Fruit fly (Drosophila melanogaster) whole organism, embryonic: ENCODE measurements around the gene Pdi.

Experiments used
- Blimp-1 ChIP-seq: fragments of 200-800 bp; sonication (Bioruptor generic); optimal IDR thresholded peaks from 3 replicates; lab custom pipeline; 2018; ENCODE audit warnings: missing biosample characterization, missing genetic modification characterization, mild to moderate bottlenecking, moderate library complexity, missing genetic modification reagents
- CG10267 ChIP-seq: fragments of 200-800 bp; sonication (Bioruptor generic); optimal IDR thresholded peaks from 2 replicates; lab custom pipeline; 2018; ENCODE audit warnings: missing biosample characterization, mild to moderate bottlenecking, missing genetic modification characterization, moderate library complexity
- CG10979 ChIP-seq: fragments of 200-800 bp; sonication (Bioruptor generic); optimal IDR thresholded peaks from 2 replicates; lab custom pipeline; 2018; ENCODE audit warnings: missing biosample characterization, mild to moderate bottlenecking, missing genetic modification characterization, moderate library complexity
- CG12219 ChIP-seq: fragments of 200-800 bp; sonication (Bioruptor generic); optimal IDR thresholded peaks from 3 replicates; lab custom pipeline; 2018; ENCODE audit warnings: missing biosample characterization, mild to moderate bottlenecking, missing genetic modification characterization
- CG13296 ChIP-seq: fragments of 200-800 bp; sonication (Bioruptor generic); optimal IDR thresholded peaks from 3 replicates; lab custom pipeline; 2018; ENCODE audit warnings: missing biosample characterization, mild to moderate bottlenecking, missing genetic modification characterization
- CG13424 ChIP-seq: fragments of 200-800 bp; sonication (Bioruptor generic); optimal IDR thresholded peaks from 2 replicates; lab custom pipeline; 2019; ENCODE audit warnings: missing biosample characterization, mild to moderate bottlenecking, missing genetic modification characterization, moderate library complexity
- CG13775 ChIP-seq: fragments of 200-800 bp; sonication (Bioruptor generic); optimal IDR thresholded peaks from 3 replicates; lab custom pipeline; 2017; ENCODE audit warnings: missing biosample characterization, mild to moderate bottlenecking, missing genetic modification characterization
- CG15696 ChIP-seq: fragments of 200-800 bp; sonication (Bioruptor generic); optimal IDR thresholded peaks from 2 replicates; lab custom pipeline; 2019; ENCODE audit warnings: missing biosample characterization, mild to moderate bottlenecking, missing genetic modification characterization, moderate library complexity
- CG17359 ChIP-seq: fragments of 200-800 bp; sonication (Bioruptor generic); optimal IDR thresholded peaks from 3 replicates; lab custom pipeline; 2018; ENCODE audit warnings: missing biosample characterization, mild to moderate bottlenecking, missing genetic modification characterization, moderate library complexity
- CG17385 ChIP-seq: fragments of 200-800 bp; sonication (Bioruptor generic); optimal IDR thresholded peaks from 3 replicates; lab custom pipeline; 2018; ENCODE audit warnings: missing biosample characterization, mild to moderate bottlenecking, missing genetic modification characterization
- CG17829 ChIP-seq: fragments of 200-800 bp; optimal IDR thresholded peaks from 2 replicates; lab custom pipeline; 2019; ENCODE audit warnings: missing biosample characterization, mild to moderate bottlenecking, missing genetic modification characterization, moderate library complexity
- CG2712 ChIP-seq: fragments of 200-800 bp; optimal IDR thresholded peaks from 3 replicates; lab custom pipeline; 2019; ENCODE audit warnings: missing biosample characterization, mild to moderate bottlenecking, missing genetic modification characterization, moderate library complexity
- CG31441 ChIP-seq: fragments of 200-800 bp; sonication (Bioruptor generic); IDR thresholded peaks from 2 replicates; pipeline ENCODE4 v1.3.6; 2022; ENCODE audit warnings: missing biosample characterization, missing genetic modification characterization
- CG7372 ChIP-seq: fragments of 200-800 bp; sonication (Bioruptor generic); IDR thresholded peaks from 2 replicates; pipeline ENCODE4 v1.3.6; 2022; ENCODE audit warnings: missing biosample characterization, missing genetic modification characterization
- CG7839 ChIP-seq: fragments of 200-800 bp; sonication (Bioruptor generic); optimal IDR thresholded peaks from 3 replicates; lab custom pipeline; 2018; ENCODE audit warnings: missing biosample characterization, mild to moderate bottlenecking, missing genetic modification characterization, moderate library complexity
- CG8924 ChIP-seq: fragments of 200-800 bp; optimal IDR thresholded peaks from 3 replicates; lab custom pipeline; 2019; ENCODE audit warnings: missing biosample characterization, mild to moderate bottlenecking, missing genetic modification characterization, moderate library complexity
- CoRest ChIP-seq: fragments of 200-800 bp; sonication (Bioruptor generic); optimal IDR thresholded peaks from 3 replicates; lab custom pipeline; 2018; ENCODE audit warnings: missing biosample characterization, mild to moderate bottlenecking, missing genetic modification characterization, moderate library complexity
- CrebB ChIP-seq: fragments of 200-800 bp; sonication (Bioruptor generic); optimal IDR thresholded peaks from 3 replicates; lab custom pipeline; 2018; ENCODE audit warnings: missing biosample characterization, mild to moderate bottlenecking, missing genetic modification characterization
- Drgx ChIP-seq: fragments of 200-800 bp; sonication (Bioruptor generic); IDR thresholded peaks from 2 replicates; pipeline ENCODE4 v1.3.6; 2022; ENCODE audit warnings: missing biosample characterization, missing genetic modification characterization
- Eip74EF ChIP-seq, 2 experiments: fragments of 200-800 bp in 1 of 2; fragments of >200 bp in 1 of 2; sonication (Bioruptor generic) in 1 of 2; optimal IDR thresholded peaks; 2 replicates each; lab custom pipeline; 2017 to 2019; ENCODE audit warnings: missing biosample characterization in 2 of 2, missing genetic modification characterization in 2 of 2, mild to moderate bottlenecking in 1 of 2, moderate library complexity in 1 of 2
- Fer1 ChIP-seq: fragments of 200-800 bp; sonication (Bioruptor generic); optimal IDR thresholded peaks from 2 replicates; lab custom pipeline; 2017; ENCODE audit warnings: missing biosample characterization, mild to moderate bottlenecking, missing genetic modification characterization
- HLHmδ ChIP-seq: fragments of 200-800 bp; sonication (Bioruptor generic); optimal IDR thresholded peaks from 2 replicates; lab custom pipeline; 2018; ENCODE audit warnings: missing biosample characterization, mild to moderate bottlenecking, missing genetic modification characterization, moderate library complexity
- Hey ChIP-seq: fragments of 200-800 bp; sonication (Bioruptor generic); optimal IDR thresholded peaks from 3 replicates; lab custom pipeline; 2018; ENCODE audit warnings: missing biosample characterization, mild to moderate bottlenecking, missing genetic modification characterization
- Hr78 ChIP-seq, 2 experiments: fragments of 200-800 bp in 1 of 2; fragments of >200 bp in 1 of 2; sonication (Bioruptor generic) in 1 of 2; optimal IDR thresholded peaks; 2 replicates each; lab custom pipeline; 2017 to 2019; ENCODE audit warnings: missing biosample characterization in 2 of 2, missing genetic modification characterization in 2 of 2, mild to moderate bottlenecking in 1 of 2, moderate library complexity in 1 of 2
- MESR4 ChIP-seq: fragments of 200-800 bp; sonication (Bioruptor generic); optimal IDR thresholded peaks from 2 replicates; lab custom pipeline; 2018; ENCODE audit warnings: missing biosample characterization, mild to moderate bottlenecking, missing genetic modification characterization, moderate library complexity
- Optix ChIP-seq: fragments of 200-800 bp; sonication (Bioruptor generic); IDR thresholded peaks from 3 replicates; pipeline ENCODE4 v1.3.6; 2022; ENCODE audit warnings: missing biosample characterization, missing genetic modification characterization
- PHDP ChIP-seq: fragments of 200-800 bp; sonication (Bioruptor generic); optimal IDR thresholded peaks from 3 replicates; lab custom pipeline; 2018; ENCODE audit warnings: missing biosample characterization, mild to moderate bottlenecking, missing genetic modification characterization, moderate library complexity
- Sox100B ChIP-seq: fragments of 200-800 bp; sonication (Bioruptor generic); optimal IDR thresholded peaks from 3 replicates; lab custom pipeline; 2018; ENCODE audit warnings: missing biosample characterization, mild to moderate bottlenecking, missing genetic modification characterization
- Sry-δ ChIP-seq: fragments of 200-800 bp; sonication (Bioruptor generic); optimal IDR thresholded peaks from 2 replicates; lab custom pipeline; 2016; ENCODE audit warnings: missing biosample characterization, missing genetic modification characterization
- Xrp1 ChIP-seq: fragments of 200-800 bp; sonication (Bioruptor generic); IDR thresholded peaks from 2 replicates; pipeline ENCODE4 v1.3.6; 2022; ENCODE audit warnings: missing biosample characterization, missing genetic modification characterization
- bigmax ChIP-seq: fragments of 200-800 bp; sonication (Bioruptor generic); optimal IDR thresholded peaks from 2 replicates; lab custom pipeline; 2018; ENCODE audit warnings: missing biosample characterization, mild to moderate bottlenecking, missing genetic modification characterization
- chn ChIP-seq: fragments of 200-800 bp; sonication (Bioruptor generic); optimal IDR thresholded peaks from 2 replicates; lab custom pipeline; 2016; ENCODE audit warnings: missing biosample characterization, missing genetic modification characterization
- ci ChIP-seq: fragments of 200-800 bp; sonication (Bioruptor generic); IDR thresholded peaks from 3 replicates; pipeline ENCODE4 v1.3.6; 2022; ENCODE audit warnings: missing biosample characterization, missing genetic modification characterization
- dimm ChIP-seq: fragments of 200-800 bp; sonication (Bioruptor generic); IDR thresholded peaks from 2 replicates; pipeline ENCODE4 v1.3.6; 2022; ENCODE audit warnings: missing biosample characterization, missing genetic modification characterization
- dmrt99B ChIP-seq: fragments of 200-800 bp; sonication (Bioruptor generic); optimal IDR thresholded peaks from 2 replicates; lab custom pipeline; 2018; ENCODE audit warnings: missing biosample characterization, mild to moderate bottlenecking, missing genetic modification characterization, moderate library complexity
- dpn ChIP-seq, 2 experiments: fragments of 200-800 bp; sonication (Bioruptor generic); optimal IDR thresholded peaks; 3 replicates each; lab custom pipeline; 2016; ENCODE audit warnings: missing biosample characterization in 2 of 2, missing genetic modification characterization in 2 of 2
- dysf ChIP-seq: fragments of 200-800 bp; sonication (Bioruptor generic); IDR thresholded peaks from 3 replicates; pipeline ENCODE4 v1.3.6; 2022; ENCODE audit warnings: missing biosample characterization, missing genetic modification characterization
- grau ChIP-seq: fragments of 200-800 bp; optimal IDR thresholded peaks from 3 replicates; lab custom pipeline; 2019; ENCODE audit warnings: missing biosample characterization, mild to moderate bottlenecking, missing genetic modification characterization, moderate library complexity
- hb ChIP-seq: fragments of 200-800 bp; sonication (Bioruptor generic); IDR thresholded peaks from 3 replicates; pipeline ENCODE4 v1.3.6; 2022; ENCODE audit warnings: missing biosample characterization, missing genetic modification characterization; ENCODE audit not compliant: partially characterized antibody
- phol ChIP-seq: fragments of 200-800 bp; sonication (Bioruptor generic); optimal IDR thresholded peaks from 3 replicates; lab custom pipeline; 2018; ENCODE audit warnings: missing biosample characterization, mild to moderate bottlenecking, missing genetic modification characterization, moderate library complexity
- row ChIP-seq: fragments of 200-800 bp; sonication (Bioruptor generic); IDR thresholded peaks from 3 replicates; pipeline ENCODE4 v1.3.6; 2022; ENCODE audit warnings: missing biosample characterization, missing genetic modification characterization
- sd ChIP-seq: fragments of 200-800 bp; sonication (Bioruptor generic); optimal IDR thresholded peaks from 3 replicates; lab custom pipeline; 2018; ENCODE audit warnings: missing biosample characterization, mild to moderate bottlenecking, missing genetic modification characterization, moderate library complexity
- tap ChIP-seq: fragments of 200-800 bp; optimal IDR thresholded peaks from 3 replicates; lab custom pipeline; 2019; ENCODE audit warnings: missing biosample characterization, mild to moderate bottlenecking, missing genetic modification characterization, moderate library complexity
- ttk ChIP-seq: fragments of 200-800 bp; sonication (Bioruptor generic); IDR thresholded peaks from 2 replicates; pipeline ENCODE4 v2.1.2; 2022; ENCODE audit warnings: missing biosample characterization, missing genetic modification characterization
- unpg ChIP-seq: fragments of 200-800 bp; sonication (Bioruptor generic); optimal IDR thresholded peaks from 3 replicates; lab custom pipeline; 2018; ENCODE audit warnings: missing biosample characterization, mild to moderate bottlenecking, missing genetic modification characterization, moderate library complexity

Pdi gene

dm6 chr3L:15089887-15090679 is 52.6 kb downstream of the Pdi start (continued):
- TF ChIP-seq bigmax, result peak; percentile 71
- TF ChIP-seq CG15696 (tag; lab: Kevin White, UChicago), result no peak

- peak; percentile 61 for TF ChIP-seq grau (tag; lab: Kevin White, UChicago)
- TF ChIP-seq CG17359 (tag; lab: Kevin White, UChicago), result peak; percentile 19
- peak in 1 of 2 experiments; percentile 33 for TF ChIP-seq Hr78 (GFP tag; optimal IDR thresholded peaks at IDR 0.05; lab: Kevin White, UChicago)
- no peak for TF ChIP-seq CG7372 (GFP tag; lab: Robert Waterston, UW)
- no peak for TF ChIP-seq Hey (tag; lab: Kevin White, UChicago)
- peak; percentile 3 for TF ChIP-seq Fer1 (GFP tag; lab: Kevin White, UChicago)
- peak; percentile 82 for TF ChIP-seq Blimp-1 (GFP tag; lab: Kevin White, UChicago)
- peak; percentile 41; the same call in 2 of the 3 replicates for TF ChIP-seq row (GFP tag; lab: Robert Waterston, UW)
- peak; percentile 18 for TF ChIP-seq CG13296 (GFP tag; lab: Kevin White, UChicago)
- no peak for TF ChIP-seq Sry-δ (GFP tag; lab: Kevin White, UChicago)
- TF ChIP-seq ttk (GFP tag; lab: Robert Waterston, UW), result no peak
- 0 out of 2 replicates have a peak, but pooled peaks have one; percentile 6 for TF ChIP-seq Xrp1 (GFP tag; lab: Robert Waterston, UW)
- no peak for TF ChIP-seq CG13775 (GFP tag; lab: Kevin White, UChicago)
- TF ChIP-seq CG10979, result peak; percentile 27
- peak; percentile 10 for TF ChIP-seq CG17385 (GFP tag; lab: Kevin White, UChicago)
- TF ChIP-seq Sox100B (GFP tag; lab: Kevin White, UChicago), result peak; percentile 37
- TF ChIP-seq dimm (GFP tag; lab: Robert Waterston, UW), result no peak
- peak; percentile 33 for TF ChIP-seq CG17829 (tag; lab: Kevin White, UChicago)
- peak; percentile 57 for TF ChIP-seq CG7839 (tag; lab: Kevin White, UChicago)
- TF ChIP-seq Eip74EF (GFP tag; optimal IDR thresholded peaks at IDR 0.05; lab: Kevin White, UChicago), result peak in 1 of 2 experiments; percentile 15
- TF ChIP-seq sd (tag; lab: Kevin White, UChicago), result peak; percentile 14
- no peak for TF ChIP-seq ci (GFP tag; lab: Robert Waterston, UW)
- TF ChIP-seq CG8924 (tag; lab: Kevin White, UChicago), result peak; percentile 31
- TF ChIP-seq CG12219 (GFP tag; lab: Kevin White, UChicago), result no peak
- peak; percentile 43 for TF ChIP-seq tap (tag; lab: Kevin White, UChicago)
- peak; percentile 48 for TF ChIP-seq CG31441
- TF ChIP-seq Optix (GFP tag; lab: Robert Waterston, UW), result no peak
- TF ChIP-seq HLHmδ (GFP tag; lab: Kevin White, UChicago), result no peak
- TF ChIP-seq CG2712 (tag; lab: Kevin White, UChicago), result peak; percentile 63
- peak; percentile 53 for TF ChIP-seq PHDP (tag; lab: Kevin White, UChicago)
- peak; percentile 56 for TF ChIP-seq CG13424 (tag; lab: Kevin White, UChicago)
- TF ChIP-seq CoRest (tag; lab: Kevin White, UChicago), result peak; percentile 24
- TF ChIP-seq MESR4, result no peak
- peak; percentile 42 for TF ChIP-seq dmrt99B (tag; lab: Kevin White, UChicago)
- TF ChIP-seq CrebB (tag; lab: Kevin White, UChicago), result no peak
- no peak for TF ChIP-seq hb
- no peak for TF ChIP-seq dpn (GFP tag; optimal IDR thresholded peaks at IDR 0.05; lab: Kevin White, UChicago)
- TF ChIP-seq phol, result peak; percentile 24
- no peak for TF ChIP-seq chn (GFP tag; lab: Kevin White, UChicago)
- peak; percentile 40 for TF ChIP-seq unpg (GFP tag; lab: Kevin White, UChicago)
- TF ChIP-seq Drgx (GFP tag; lab: Robert Waterston, UW), result no peak
- no peak; the same call in 2 of the 3 replicates for TF ChIP-seq dysf (GFP tag; lab: Robert Waterston, UW)
- peak; percentile 27 for TF ChIP-seq CG10267 (tag; lab: Kevin White, UChicago)
These were observed 53.4 kb downstream of the Pdi start for dm6 chr3L:15089083-15089704.
